Fruit fly (Drosophila melanogaster) whole organism, wandering third instar larva: ENCODE data around the gene Pvf3.

Source experiments
- CrebA ChIP-seq: fragments of 200-800 bp; sonication (Bioruptor generic); optimal IDR thresholded peaks from 2 replicates; lab custom pipeline; 2016; ENCODE audit warnings: missing biosample characterization, mild to moderate bottlenecking, missing genetic modification characterization, borderline replicate concordance
- Dfd ChIP-seq: fragments of >200 bp; optimal IDR thresholded peaks from 2 replicates; lab custom pipeline; 2017; ENCODE audit warnings: missing biosample characterization, missing genetic modification characterization
- OdsH ChIP-seq: fragments of 200-800 bp; sonication (Bioruptor generic); optimal IDR thresholded peaks from 2 replicates; lab custom pipeline; 2016; ENCODE audit warnings: missing biosample characterization, mild to moderate bottlenecking, missing genetic modification characterization
- dmrt93B ChIP-seq: fragments of 200-800 bp; sonication (Bioruptor generic); optimal IDR thresholded peaks from 2 replicates; lab custom pipeline; 2018; ENCODE audit warnings: missing biosample characterization, mild to moderate bottlenecking, missing genetic modification characterization
- fru ChIP-seq: fragments of 200-800 bp; sonication (Bioruptor generic); optimal IDR thresholded peaks from 3 replicates; lab custom pipeline; 2016; ENCODE audit warnings: missing biosample characterization, mild to moderate bottlenecking, missing genetic modification characterization
- h ChIP-seq: fragments of 200-800 bp; sonication (Bioruptor generic); optimal IDR thresholded peaks from 3 replicates; lab custom pipeline; 2016; ENCODE audit warnings: missing biosample characterization, mild to moderate bottlenecking, missing genetic modification characterization
- jim ChIP-seq: fragments of 175-275, 200-325 bp; sonication (Bioruptor generic); optimal IDR thresholded peaks from 2 replicates; lab custom pipeline; 2016; ENCODE audit warnings: missing biosample characterization, mild to moderate bottlenecking, missing genetic modification characterization
- lola ChIP-seq: fragments of >200 bp; optimal IDR thresholded peaks from 2 replicates; lab custom pipeline; 2017; ENCODE audit warnings: missing biosample characterization, missing genetic modification characterization
- pan ChIP-seq: fragments of >200 bp; optimal IDR thresholded peaks from 2 replicates; lab custom pipeline; 2017
- psq ChIP-seq: fragments of 200-800 bp; sonication (Bioruptor generic); optimal IDR thresholded peaks from 3 replicates; lab custom pipeline; 2017; ENCODE audit warnings: missing biosample characterization, mild to moderate bottlenecking, missing genetic modification characterization, moderate library complexity
- sv ChIP-seq: fragments of 200-800 bp; sonication (Bioruptor generic); optimal IDR thresholded peaks from 3 replicates; lab custom pipeline; 2016; ENCODE audit warnings: missing biosample characterization, missing genetic modification characterization
- tai ChIP-seq: sonication (Bioruptor generic); optimal IDR thresholded peaks from 2 replicates; lab custom pipeline; 2016; ENCODE audit warnings: missing biosample characterization, missing genetic modification characterization

DNA sequence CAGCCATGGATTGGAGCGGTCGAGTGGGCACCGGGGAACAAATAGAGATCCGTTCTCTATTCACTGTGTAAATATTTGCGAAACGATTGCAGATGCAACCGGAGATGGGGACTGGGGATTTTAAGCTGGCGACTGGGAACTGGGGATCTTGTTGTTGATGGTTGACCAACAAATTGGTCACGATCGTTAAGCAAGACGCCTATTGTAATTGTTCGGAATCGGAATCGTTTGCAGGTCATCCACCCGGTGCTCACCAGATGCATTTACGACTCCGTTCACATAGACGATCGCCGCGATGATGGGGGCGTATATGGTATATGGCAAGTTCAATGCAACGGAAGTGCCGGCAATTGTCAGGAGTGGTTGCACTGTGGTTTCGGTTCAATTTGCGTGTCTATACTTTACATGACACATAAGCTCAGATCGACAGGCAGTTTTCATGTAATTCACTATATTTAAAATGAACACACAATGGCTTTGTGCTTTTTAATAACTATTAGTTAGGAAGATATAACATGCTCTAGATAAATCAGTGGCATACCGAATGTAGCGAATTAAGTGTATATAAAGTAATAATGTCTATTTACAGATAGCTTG, 39.2 kb downstream of the Pvf3 start:
- TF ChIP-seq tai (GFP tag; lab: Kevin White, UChicago) (no peak), sv (no peak), OdsH (no peak), pan (no peak), dmrt93B (GFP tag; lab: Kevin White, UChicago) (no peak), h (GFP tag; lab: Kevin White, UChicago) (no peak), Dfd (GFP tag; lab: Kevin White, UChicago) (no peak), jim (GFP tag; lab: Kevin White, UChicago) (no peak), CrebA (GFP tag; lab: Kevin White, UChicago) (no peak), lola (GFP tag; lab: Kevin White, UChicago) (no peak), psq (GFP tag; lab: Kevin White, UChicago) (no peak), fru (GFP tag; lab: Kevin White, UChicago) (no peak)
